Worm (Caenorhabditis elegans): ENCODE results near the gene sru-9.

- no peak for TF ChIP-seq lsy-2 (tag; optimal IDR thresholded peaks at IDR 0.05)
- TF ChIP-seq pha-4 (tag; optimal IDR thresholded peaks at IDR 0.05): no peak
These were observed 4.6 kb downstream of the sru-9 start, which contains the start of gene Y45F10B.3 for ce11 chrIV:13593351-13593750.
